Fruit fly (Drosophila melanogaster): ENCODE results near the gene Gr93c.

Gene Gr93c

DNA sequence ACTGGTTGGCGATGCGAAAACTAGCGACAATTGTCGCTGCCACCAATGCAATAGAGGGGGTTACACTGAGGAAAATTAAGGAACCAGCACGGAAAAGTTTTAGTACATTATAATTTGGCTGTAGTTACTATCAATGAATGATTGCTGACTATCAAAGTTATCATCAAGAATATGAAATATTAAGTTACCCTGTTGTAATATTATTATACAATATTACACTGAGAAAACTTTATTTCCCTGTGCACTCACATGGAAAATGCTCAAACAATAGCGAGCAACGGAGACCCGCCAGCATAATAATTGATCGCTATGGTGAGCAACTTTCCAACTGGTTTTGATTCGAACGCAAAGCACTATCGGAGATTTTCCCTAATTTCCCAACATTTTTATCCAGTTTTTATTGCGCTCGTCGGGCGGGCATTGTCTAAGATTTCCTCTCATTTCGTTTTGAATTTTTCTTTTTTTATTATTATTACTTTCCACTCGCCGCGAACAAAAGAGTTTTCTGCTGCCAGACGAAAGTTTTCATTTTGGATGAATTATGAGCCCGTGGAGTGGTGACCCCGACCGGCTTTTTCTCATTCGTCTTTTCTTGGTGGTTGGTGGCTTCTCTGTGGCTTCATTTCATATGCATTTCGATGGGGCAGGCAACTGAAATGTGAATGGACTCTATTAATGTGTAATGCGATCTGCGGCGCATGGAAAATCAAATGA is 17.2 kb upstream of the Gr93c start (continued):
- TF ChIP-seq kay (GFP tag; optimal IDR thresholded peaks at IDR 0.05) = peak; percentile 41
- TF ChIP-seq Dll (GFP tag; IDR thresholded peaks at IDR 0.05; ENCODE audit: partially characterized antibody) = no peak
- peak; percentile 25 for TF ChIP-seq Fer3 (tag; optimal IDR thresholded peaks at IDR 0.05)
- TF ChIP-seq CG32767 (GFP tag; IDR thresholded peaks at IDR 0.05) = peak; percentile 65
- no peak for TF ChIP-seq bowl (GFP tag; IDR thresholded peaks at IDR 0.05)
- TF ChIP-seq CG9437 (GFP tag; optimal IDR thresholded peaks at IDR 0.05) = peak; percentile 64
- peak; percentile 90 for TF ChIP-seq vvl (GFP tag; IDR thresholded peaks at IDR 0.05)
- no peak for TF ChIP-seq pb (GFP tag; optimal IDR thresholded peaks at IDR 0.05)
- peak; percentile 56 for TF ChIP-seq Spps (tag; optimal IDR thresholded peaks at IDR 0.05)
- no peak for TF ChIP-seq vnd (GFP tag; IDR thresholded peaks at IDR 0.05; ENCODE audit: partially characterized antibody)
- peak; percentile 84 for TF ChIP-seq CG8924 (tag; optimal IDR thresholded peaks at IDR 0.05)
- TF ChIP-seq sob (GFP tag; IDR thresholded peaks at IDR 0.05) = peak; percentile 37; the same call in 1 of the 2 replicates
- TF ChIP-seq CG3281 (GFP tag; optimal IDR thresholded peaks at IDR 0.05) = peak; percentile 4
- peak; percentile 39; the same call in 1 of the 2 replicates for TF ChIP-seq CG3847 (GFP tag; IDR thresholded peaks at IDR 0.05)
- peak; percentile 88 for TF ChIP-seq CoRest (tag; optimal IDR thresholded peaks at IDR 0.05)
- no peak for TF ChIP-seq HmgD (GFP tag; optimal IDR thresholded peaks at IDR 0.05)
- no peak for TF ChIP-seq CkIIα-i1 (GFP tag; IDR thresholded peaks at IDR 0.05)
- TF ChIP-seq CG9797 (GFP tag; optimal IDR thresholded peaks at IDR 0.05) = no peak
- TF ChIP-seq lola (GFP tag; optimal IDR thresholded peaks at IDR 0.05) = peak in 1 of 3 experiments; percentile 91
- peak; percentile 25 for TF ChIP-seq CG6813 (GFP tag; optimal IDR thresholded peaks at IDR 0.05)
- TF ChIP-seq HLH4C (GFP tag; IDR thresholded peaks at IDR 0.05; ENCODE audit: partially characterized antibody) = no peak
- TF ChIP-seq wdn (GFP tag; IDR thresholded peaks at IDR 0.05) = no peak
- TF ChIP-seq dmrt11E (tag; optimal IDR thresholded peaks at IDR 0.05) = peak; percentile 90
- TF ChIP-seq sna (GFP tag; IDR thresholded peaks at IDR 0.05; ENCODE audit: partially characterized antibody) = no peak
- no peak for TF ChIP-seq inv (GFP tag; IDR thresholded peaks at IDR 0.05; ENCODE audit: partially characterized antibody)
- TF ChIP-seq CG1529 (GFP tag; optimal IDR thresholded peaks at IDR 0.05) = peak; percentile 86
- TF ChIP-seq dimm (GFP tag; IDR thresholded peaks at IDR 0.05) = peak; percentile 74
- peak; percentile 69 for TF ChIP-seq HHEX (GFP tag; optimal IDR thresholded peaks at IDR 0.05)
- peak; percentile 27; the same call in 1 of the 3 replicates for TF ChIP-seq CG14050 (GFP tag; IDR thresholded peaks at IDR 0.05)
- no peak for TF ChIP-seq C15 (GFP tag; IDR thresholded peaks at IDR 0.05)
- no peak for TF ChIP-seq dan (GFP tag; IDR thresholded peaks at IDR 0.05)
- peak; percentile 89 for TF ChIP-seq CG17328 (GFP tag; IDR thresholded peaks at IDR 0.05)
- no peak for TF ChIP-seq NFAT (GFP tag; IDR thresholded peaks at IDR 0.05)
- peak; percentile 41 for TF ChIP-seq CG2116 (GFP tag; optimal IDR thresholded peaks at IDR 0.05)
- no peak for TF ChIP-seq z (GFP tag; IDR thresholded peaks at IDR 0.05)
- TF ChIP-seq CG9727 (GFP tag; optimal IDR thresholded peaks at IDR 0.05) = peak; percentile 64
- peak; percentile 45; the same call in 2 of the 3 replicates for TF ChIP-seq tgo (GFP tag; IDR thresholded peaks at IDR 0.05)
- TF ChIP-seq bab2 (GFP tag; optimal IDR thresholded peaks at IDR 0.05) = peak; percentile 43
- no peak for TF ChIP-seq Hey (tag; optimal IDR thresholded peaks at IDR 0.05)
- TF ChIP-seq pum (GFP tag; optimal IDR thresholded peaks at IDR 0.05) = peak; percentile 69
- TF ChIP-seq CG10959 (GFP tag; IDR thresholded peaks at IDR 0.05) = peak; percentile 54
- TF ChIP-seq kah (GFP tag; optimal IDR thresholded peaks at IDR 0.05) = peak; percentile 43
- peak; percentile 39 for TF ChIP-seq fd102C (GFP tag; optimal IDR thresholded peaks at IDR 0.05)
- peak; percentile 59 for TF ChIP-seq tin (GFP tag; optimal IDR thresholded peaks at IDR 0.05)
- TF ChIP-seq ken (GFP tag; IDR thresholded peaks at IDR 0.05) = peak; percentile 86
- TF ChIP-seq lmd (GFP tag; IDR thresholded peaks at IDR 0.05) = peak; percentile 72
- TF ChIP-seq CG14441 (GFP tag; IDR thresholded peaks at IDR 0.05) = peak; percentile 45
- peak; percentile 68 for TF ChIP-seq odd (GFP tag; optimal IDR thresholded peaks at IDR 0.05)
- TF ChIP-seq Abd-B (GFP tag; optimal IDR thresholded peaks at IDR 0.05) = peak; percentile 67

Data from whole organism, embryonic.